Fruit fly (Drosophila melanogaster) whole organism, embryonic: ENCODE data around the gene CG34276.

Experiments used
- CG10654 ChIP-seq: fragments of 200-800 bp; sonication (Bioruptor generic); optimal IDR thresholded peaks from 2 replicates; lab custom pipeline; 2016; ENCODE audit warnings: missing biosample characterization, missing genetic modification characterization
- CG10959 ChIP-seq: fragments of 200-800 bp; sonication (Bioruptor generic); IDR thresholded peaks from 2 replicates; pipeline ENCODE4 v1.3.6; 2022; ENCODE audit warnings: missing biosample characterization, missing genetic modification characterization
- CG11093 ChIP-seq: fragments of 200-800 bp; sonication (Bioruptor generic); IDR thresholded peaks from 3 replicates; pipeline ENCODE4 v1.3.6; 2022; ENCODE audit warnings: missing biosample characterization, missing genetic modification characterization
- CG11504 ChIP-seq: fragments of 200-800 bp; sonication (Bioruptor generic); optimal IDR thresholded peaks from 3 replicates; lab custom pipeline; 2019; ENCODE audit warnings: missing biosample characterization, mild to moderate bottlenecking, missing genetic modification characterization, moderate library complexity
- CG11696 ChIP-seq: fragments of 200-800 bp; sonication (Bioruptor generic); IDR thresholded peaks from 2 replicates; pipeline ENCODE4 v1.3.6; 2022; ENCODE audit warnings: missing biosample characterization, missing genetic modification characterization
- CG12769 ChIP-seq: fragments of 200-800 bp; sonication (Bioruptor generic); optimal IDR thresholded peaks from 2 replicates; lab custom pipeline; 2019; ENCODE audit warnings: missing biosample characterization, mild to moderate bottlenecking, missing genetic modification characterization, moderate library complexity
- CG15073 ChIP-seq: fragments of 200-800 bp; sonication (Bioruptor generic); optimal IDR thresholded peaks from 2 replicates; lab custom pipeline; 2016; ENCODE audit warnings: missing biosample characterization, missing genetic modification characterization
- CG1529 ChIP-seq: fragments of 200-800 bp; sonication (Bioruptor generic); optimal IDR thresholded peaks from 3 replicates; lab custom pipeline; 2018; ENCODE audit warnings: missing biosample characterization, missing genetic modification characterization
- CG15479 ChIP-seq: fragments of 200-800 bp; sonication (Bioruptor generic); optimal IDR thresholded peaks from 3 replicates; lab custom pipeline; 2019; ENCODE audit warnings: missing biosample characterization, mild to moderate bottlenecking, missing genetic modification characterization, moderate library complexity
- CG15696 ChIP-seq: fragments of 200-800 bp; sonication (Bioruptor generic); optimal IDR thresholded peaks from 2 replicates; lab custom pipeline; 2019; ENCODE audit warnings: missing biosample characterization, mild to moderate bottlenecking, missing genetic modification characterization, moderate library complexity
- CG16863 ChIP-seq: fragments of 200-800 bp; sonication (Bioruptor generic); optimal IDR thresholded peaks from 3 replicates; lab custom pipeline; 2016; ENCODE audit warnings: missing biosample characterization, missing genetic modification characterization
- CG1832 ChIP-seq: fragments of 200-800 bp; sonication (Bioruptor generic); optimal IDR thresholded peaks from 2 replicates; lab custom pipeline; 2017; ENCODE audit warnings: missing biosample characterization, mild to moderate bottlenecking, missing genetic modification characterization, inconsistent platforms
- CG30431 ChIP-seq: fragments of 200-800 bp; sonication (Bioruptor generic); optimal IDR thresholded peaks from 2 replicates; lab custom pipeline; 2017; ENCODE audit warnings: missing biosample characterization, missing genetic modification characterization
- CG3163 ChIP-seq: fragments of 200-800 bp; sonication (Bioruptor generic); optimal IDR thresholded peaks from 3 replicates; lab custom pipeline; 2016; ENCODE audit warnings: missing biosample characterization, missing genetic modification characterization
- CG32532 ChIP-seq: fragments of 200-800 bp; sonication (Bioruptor generic); IDR thresholded peaks from 2 replicates; pipeline ENCODE4 v1.3.6; 2022; ENCODE audit warnings: missing biosample characterization, missing genetic modification characterization
- CG3726 ChIP-seq: fragments of 200-800 bp; sonication (Bioruptor generic); IDR thresholded peaks from 3 replicates; pipeline ENCODE4, ENCODE4 v1.3.6; 2022; ENCODE audit warnings: missing biosample characterization, missing genetic modification characterization
- CG3995 ChIP-seq: fragments of 200-800 bp; sonication (Bioruptor generic); optimal IDR thresholded peaks from 3 replicates; lab custom pipeline; 2016; ENCODE audit warnings: missing biosample characterization, missing genetic modification characterization
- CG5180 ChIP-seq: fragments of 200-800 bp; sonication (Bioruptor generic); optimal IDR thresholded peaks from 3 replicates; lab custom pipeline; 2017; ENCODE audit warnings: missing biosample characterization, missing genetic modification characterization, mild to moderate bottlenecking, moderate library complexity, missing genetic modification reagents
- D ChIP-seq, 2 experiments: fragments of 200-800 bp in 1 of 2; fragments of >200 bp in 1 of 2; sonication (Bioruptor generic) in 1 of 2; optimal IDR thresholded peaks; 2 replicates in 1 of 2; 3 replicates in 1 of 2; lab custom pipeline; 2017; ENCODE audit warnings: mild to moderate bottlenecking in 1 of 2, missing biosample characterization in 1 of 2, missing genetic modification characterization in 1 of 2, missing genetic modification reagents in 1 of 2
- Dip3 ChIP-seq: fragments of 200-800 bp; sonication (Bioruptor generic); optimal IDR thresholded peaks from 3 replicates; lab custom pipeline; 2016; ENCODE audit warnings: missing biosample characterization, missing genetic modification characterization
- Dll ChIP-seq: fragments of 200-800 bp; sonication (Bioruptor generic); IDR thresholded peaks from 4 replicates; pipeline ENCODE4 v1.3.6; 2022; ENCODE audit warnings: missing biosample characterization, missing genetic modification characterization; ENCODE audit not compliant: partially characterized antibody
- Ets65A ChIP-seq: fragments of 200-800 bp; sonication (Bioruptor generic); peaks from one replicate; lab custom pipeline; 2016; ENCODE audit warnings: missing biosample characterization, missing genetic modification characterization
- Jarid2 ChIP-seq: fragments of 200-800 bp; sonication (Bioruptor generic); optimal IDR thresholded peaks from 3 replicates; lab custom pipeline; 2017; ENCODE audit warnings: mild to moderate bottlenecking, missing biosample characterization, missing genetic modification reagents, missing genetic modification characterization
- MBD-R2 ChIP-seq: fragments of 200-800 bp; sonication (Bioruptor generic); IDR thresholded peaks from 2 replicates; pipeline ENCODE4 v1.3.6; 2022; ENCODE audit warnings: missing biosample characterization, missing genetic modification characterization
- Med ChIP-seq: fragments of 200-800 bp; sonication (Bioruptor generic); peaks from one replicate; lab custom pipeline; 2016; ENCODE audit warnings: missing biosample characterization, missing genetic modification characterization, mild to moderate bottlenecking, inconsistent platforms, moderate library complexity
- NK7.1 ChIP-seq: fragments of 200-800 bp; sonication (Bioruptor generic); optimal IDR thresholded peaks from 3 replicates; lab custom pipeline; 2016; ENCODE audit warnings: missing biosample characterization, missing genetic modification characterization
- Optix ChIP-seq: fragments of 200-800 bp; sonication (Bioruptor generic); IDR thresholded peaks from 3 replicates; pipeline ENCODE4 v1.3.6; 2022; ENCODE audit warnings: missing biosample characterization, missing genetic modification characterization
- Rx ChIP-seq: fragments of 200-800 bp; sonication (Bioruptor generic); IDR thresholded peaks from 2 replicates; pipeline ENCODE4 v1.3.6; 2022; ENCODE audit warnings: missing biosample characterization, missing genetic modification characterization
- ap ChIP-seq: fragments of 200-800 bp; sonication (Bioruptor generic); IDR thresholded peaks from 2 replicates; pipeline ENCODE4 v1.3.6; 2022; ENCODE audit warnings: missing biosample characterization, missing genetic modification characterization
- az2 ChIP-seq: fragments of 200-800 bp; sonication (Bioruptor generic); optimal IDR thresholded peaks from 3 replicates; lab custom pipeline; 2016; ENCODE audit warnings: missing biosample characterization, missing genetic modification characterization
- cg ChIP-seq: fragments of 200-800 bp; sonication (Bioruptor generic); optimal IDR thresholded peaks from 3 replicates; lab custom pipeline; 2019; ENCODE audit warnings: missing biosample characterization, mild to moderate bottlenecking, missing genetic modification characterization, moderate library complexity
- chif ChIP-seq, 2 experiments: fragments of 200-800 bp; sonication (Bioruptor generic); optimal IDR thresholded peaks; 3 replicates each; lab custom pipeline; 2016; ENCODE audit warnings: missing biosample characterization in 2 of 2, missing genetic modification characterization in 2 of 2
- ci ChIP-seq: fragments of 200-800 bp; sonication (Bioruptor generic); IDR thresholded peaks from 3 replicates; pipeline ENCODE4 v1.3.6; 2022; ENCODE audit warnings: missing biosample characterization, missing genetic modification characterization
- corto ChIP-seq: fragments of 200-800 bp; sonication (Bioruptor generic); optimal IDR thresholded peaks from 2 replicates; lab custom pipeline; 2016; ENCODE audit warnings: missing biosample characterization, mild to moderate bottlenecking, missing genetic modification characterization, moderate library complexity
- crol ChIP-seq: fragments of 200-800 bp; sonication (Bioruptor generic); IDR thresholded peaks from 2 replicates; pipeline ENCODE4 v1.3.6; 2022; ENCODE audit warnings: missing biosample characterization, missing genetic modification characterization
- dmrt11E ChIP-seq: fragments of 200-800 bp; sonication (Bioruptor generic); optimal IDR thresholded peaks from 3 replicates; lab custom pipeline; 2018; ENCODE audit warnings: missing biosample characterization, mild to moderate bottlenecking, missing genetic modification characterization, moderate library complexity
- jing ChIP-seq: fragments of 200-800 bp; sonication (Bioruptor generic); optimal IDR thresholded peaks from 2 replicates; lab custom pipeline; 2018; ENCODE audit warnings: missing biosample characterization, mild to moderate bottlenecking, missing genetic modification characterization
- ken ChIP-seq: fragments of 200-800 bp; sonication (Bioruptor generic); IDR thresholded peaks from 3 replicates; pipeline ENCODE4 v1.3.6; 2022; ENCODE audit warnings: missing biosample characterization, missing genetic modification characterization
- kni ChIP-seq: fragments of 200-800 bp; sonication (Bioruptor generic); optimal IDR thresholded peaks from 3 replicates; lab custom pipeline; 2017; ENCODE audit warnings: mild to moderate bottlenecking, missing biosample characterization, missing genetic modification reagents, missing genetic modification characterization
- lbe ChIP-seq: fragments of 200-800 bp; sonication (Bioruptor generic); optimal IDR thresholded peaks from 2 replicates; lab custom pipeline; 2016; ENCODE audit warnings: missing biosample characterization, mild to moderate bottlenecking, missing genetic modification characterization
- pan ChIP-seq, 4 experiments: fragments of >200 bp in 3 of 4; fragments of 200-800 bp in 1 of 4; sonication (Bioruptor generic) in 1 of 4; optimal IDR thresholded peaks in 3 of 4; IDR thresholded peaks in 1 of 4; 2 replicates each; pipeline versions ENCODE4 v1.3.6 to Lab custom; 2017 to 2022; ENCODE audit warnings: missing biosample characterization in 2 of 4, missing genetic modification characterization in 2 of 4, mixed read lengths in 1 of 4
- repo ChIP-seq: fragments of 200-800 bp; sonication (Bioruptor generic); optimal IDR thresholded peaks from 2 replicates; lab custom pipeline; 2016; ENCODE audit warnings: missing biosample characterization, missing genetic modification characterization
- tin ChIP-seq: fragments of 200-800 bp; sonication (Bioruptor generic); optimal IDR thresholded peaks from 3 replicates; lab custom pipeline; 2016; ENCODE audit warnings: missing biosample characterization, missing genetic modification characterization
- tll ChIP-seq, 2 experiments: fragments of 200-800 bp in 1 of 2; fragments of >200 bp in 1 of 2; sonication (Bioruptor generic) in 1 of 2; optimal IDR thresholded peaks; 2 replicates each; lab custom pipeline; 2017 to 2019; ENCODE audit warnings: missing biosample characterization in 2 of 2, missing genetic modification characterization in 2 of 2, mild to moderate bottlenecking in 1 of 2, moderate library complexity in 1 of 2
- trem ChIP-seq: fragments of 200-800 bp; optimal IDR thresholded peaks from 3 replicates; lab custom pipeline; 2019; ENCODE audit warnings: missing biosample characterization, mild to moderate bottlenecking, missing genetic modification characterization, moderate library complexity
- z ChIP-seq: fragments of 200-800 bp; sonication (Bioruptor generic); IDR thresholded peaks from 3 replicates; pipeline ENCODE4 v1.3.6; 2022; ENCODE audit warnings: missing biosample characterization, missing genetic modification characterization
- zfh1 ChIP-seq: fragments of 200-800 bp; sonication (Bioruptor generic); IDR thresholded peaks from 3 replicates; pipeline ENCODE4 v1.3.6; 2022; ENCODE audit warnings: missing biosample characterization, missing genetic modification characterization

Gene CG34276

DNA sequence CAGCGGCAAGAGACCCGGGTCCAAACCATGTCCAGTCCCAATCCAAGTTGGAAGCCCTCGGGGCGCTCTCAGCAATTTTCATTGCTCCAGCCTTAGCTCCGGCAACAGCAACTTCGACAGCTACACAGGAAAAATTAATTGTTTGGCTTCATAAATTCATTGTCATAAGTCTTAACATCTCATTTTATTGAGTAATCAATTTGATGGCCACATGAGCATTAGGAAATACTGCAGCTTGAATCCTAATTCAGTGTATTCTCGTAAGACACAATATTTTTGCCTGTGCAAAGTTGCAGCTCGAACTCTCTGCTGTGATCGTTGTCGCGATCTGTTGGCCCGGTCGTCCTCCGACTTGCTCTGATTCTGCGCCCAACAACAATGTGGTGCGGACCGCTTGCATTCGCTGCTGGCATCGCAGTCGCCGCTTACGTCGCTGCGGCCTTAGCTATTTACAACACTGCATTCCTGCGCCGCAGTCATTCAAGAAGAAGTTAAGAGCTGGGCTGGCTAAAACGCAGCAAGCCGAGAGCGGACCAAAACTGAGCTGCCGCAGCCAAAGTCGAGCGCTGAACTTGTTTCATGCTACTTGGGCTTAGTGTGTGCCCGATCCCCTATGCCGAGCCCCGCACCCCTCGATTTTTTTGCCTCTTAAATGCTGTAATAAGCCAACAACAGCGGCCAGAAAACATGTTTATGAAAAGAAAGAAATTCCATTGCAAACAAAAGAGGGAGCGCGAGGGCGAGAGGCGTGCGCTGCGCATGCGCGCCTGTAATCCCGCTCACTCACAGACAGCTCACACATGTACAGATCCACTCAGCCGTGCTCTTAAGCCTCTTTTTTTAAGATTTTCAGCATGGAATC is 5.8 kb upstream of the CG34276 start (continued):
- TF ChIP-seq z (peak; percentile 94), CG10654 (GFP tag; lab: Kevin White, UChicago) (peak; percentile 3), corto (GFP tag; lab: Kevin White, UChicago) (peak; percentile 62), CG12769 (tag; lab: Kevin White, UChicago) (peak; percentile 86), ci (GFP tag; lab: Robert Waterston, UW) (peak; percentile 44; the same call in 1 of the 3 replicates), ap (GFP tag; lab: Robert Waterston, UW) (0 out of 2 replicates have a peak, but pooled peaks have one; percentile 16), Ets65A (GFP tag; lab: Kevin White, UChicago) (peak; percentile 72), cg (GFP tag; lab: Kevin White, UChicago) (peak; percentile 68), CG11504 (tag; lab: Kevin White, UChicago) (peak; percentile 25), crol (GFP tag; lab: Robert Waterston, UW) (peak; percentile 93), zfh1 (peak; percentile 69), Rx (0 out of 2 replicates have a peak, but pooled peaks have one; percentile 11), jing (GFP tag; lab: Kevin White, UChicago) (peak; percentile 13), trem (tag; lab: Kevin White, UChicago) (peak; percentile 13), CG1832 (GFP tag; lab: Kevin White, UChicago) (no peak), Dll (GFP tag; lab: Robert Waterston, UW) (0 out of 4 replicates have a peak, but pooled peaks have one; percentile 26), Dip3 (GFP tag; lab: Kevin White, UChicago) (no peak), tll (GFP tag; optimal IDR thresholded peaks at IDR 0.05; lab: Kevin White, UChicago) (peak in 1 of 2 experiments; percentile 68), CG32532 (GFP tag; lab: Robert Waterston, UW) (peak; percentile 27; the same call in 1 of the 2 replicates), CG15073 (GFP tag; lab: Kevin White, UChicago) (no peak), Optix (GFP tag; lab: Robert Waterston, UW) (0 out of 3 replicates have a peak, but pooled peaks have one; percentile 31), tin (GFP tag; lab: Kevin White, UChicago) (peak; percentile 11), NK7.1 (GFP tag; lab: Kevin White, UChicago) (no peak), D (optimal IDR thresholded peaks at IDR 0.05; lab: Kevin White, UChicago) (peak; percentile 23), D (GFP tag; optimal IDR thresholded peaks at IDR 0.05; lab: Kevin White, UChicago) (no peak), CG30431 (GFP tag; lab: Kevin White, UChicago) (peak; percentile 33), lbe (GFP tag; lab: Kevin White, UChicago) (peak; percentile 86), Med (GFP tag; lab: Kevin White, UChicago) (peak; percentile 64), Jarid2 (GFP tag; lab: Kevin White, UChicago) (no peak), az2 (GFP tag; lab: Kevin White, UChicago) (peak; percentile 40), MBD-R2 (GFP tag; lab: Robert Waterston, UW) (no peak), CG16863 (GFP tag; lab: Kevin White, UChicago) (peak; percentile 4), CG11696 (no peak), CG1529 (GFP tag; lab: Kevin White, UChicago) (peak; percentile 19), CG10959 (GFP tag; lab: Robert Waterston, UW) (0 out of 2 replicates have a peak, but pooled peaks have one; percentile 51), CG15696 (tag; lab: Kevin White, UChicago) (no peak), CG15479 (GFP tag; lab: Kevin White, UChicago) (peak; percentile 1), CG3726 (GFP tag; lab: Robert Waterston, UW) (peak; percentile 43; the same call in 1 of the 3 replicates), CG3995 (no peak), dmrt11E (peak; percentile 68), CG3163 (GFP tag; lab: Kevin White, UChicago) (peak; percentile 93), pan (optimal IDR thresholded peaks at IDR 0.05; lab: Kevin White, UChicago) (no peak), pan (GFP tag; optimal IDR thresholded peaks at IDR 0.05 in 1 of 2, IDR thresholded peaks at IDR 0.05 in 1 of 2) (peak in 1 of 2 experiments; percentile 23), CG11093 (GFP tag; lab: Robert Waterston, UW) (0 out of 3 replicates have a peak, but pooled peaks have one; percentile 40), chif (GFP tag; optimal IDR thresholded peaks at IDR 0.05; lab: Kevin White, UChicago) (peak in 1 of 2 experiments; percentile 43), kni (GFP tag; lab: Kevin White, UChicago) (peak; percentile 98), CG5180 (peak; percentile 43), ken (GFP tag; lab: Robert Waterston, UW) (0 out of 3 replicates have a peak, but pooled peaks have one; percentile 30), repo (GFP tag; lab: Kevin White, UChicago) (no peak)
